Worm (Caenorhabditis elegans): ENCODE data around the gene dmd-6.

Gene dmd-6

DNA sequence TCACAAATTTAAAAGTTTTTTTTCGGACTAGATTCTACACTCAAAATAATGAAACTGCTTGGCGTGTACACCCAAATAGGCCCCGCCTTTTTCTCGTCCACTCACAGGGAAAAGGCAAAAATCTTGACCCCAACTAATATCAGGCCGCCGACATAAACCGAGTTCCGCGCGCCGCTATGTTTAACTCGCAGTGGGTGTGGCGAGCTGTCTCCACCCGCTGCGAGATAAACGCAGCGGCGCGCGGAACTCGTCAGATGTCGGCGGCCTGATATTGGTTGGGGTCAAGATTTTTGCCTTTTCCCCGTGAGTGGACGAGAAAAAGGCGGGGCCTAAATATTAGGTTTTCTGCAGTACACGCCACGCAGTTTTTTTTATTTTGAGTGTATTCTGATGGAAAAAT lies 31.7 kb downstream of the dmd-6 start:
- TF ChIP-seq snpc-4 (GFP tag; optimal IDR thresholded peaks at IDR 0.05) = peak; percentile 71
- TF ChIP-seq snpc-4 (tag; optimal IDR thresholded peaks at IDR 0.05) = peak in 3 of 4 experiments; percentile 56 to 94 (median 71)
- TF ChIP-seq attf-6 (GFP tag; IDR thresholded peaks at IDR 0.05) = peak; percentile 75

DNA sequence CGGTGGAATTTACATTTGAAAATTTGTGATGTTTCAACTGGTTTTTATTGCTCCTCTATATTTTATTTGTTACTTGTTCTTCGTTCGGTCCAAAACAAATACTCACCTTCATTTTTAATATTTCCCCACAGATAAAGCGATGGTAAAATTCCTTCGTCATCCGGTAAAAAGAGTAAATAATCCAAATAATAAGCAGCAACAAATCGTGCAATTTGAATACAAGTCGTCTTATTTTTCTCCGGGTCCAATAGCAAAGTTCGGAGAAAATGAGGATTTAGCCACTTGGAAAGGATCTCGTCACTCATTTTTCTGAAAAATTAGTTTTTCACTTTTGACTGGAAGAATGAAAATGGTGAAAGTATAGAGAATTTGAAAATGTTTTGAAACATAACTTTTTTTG lies 36.7 kb downstream of the dmd-6 start, which contains the start of gene talp-3:
talp-3 (minus strand) TSS at position 315 of the 400 bp plus-strand sequence.
- TF ChIP-seq ztf-3 (GFP tag; optimal IDR thresholded peaks at IDR 0.05) (no peak), ZK185.1 (tag; optimal IDR thresholded peaks at IDR 0.05; ENCODE audit: poor library complexity, severe bottlenecking) (no peak), attf-6 (GFP tag; IDR thresholded peaks at IDR 0.05) (peak; percentile 74; the same call in 1 of the 2 replicates)

DNA sequence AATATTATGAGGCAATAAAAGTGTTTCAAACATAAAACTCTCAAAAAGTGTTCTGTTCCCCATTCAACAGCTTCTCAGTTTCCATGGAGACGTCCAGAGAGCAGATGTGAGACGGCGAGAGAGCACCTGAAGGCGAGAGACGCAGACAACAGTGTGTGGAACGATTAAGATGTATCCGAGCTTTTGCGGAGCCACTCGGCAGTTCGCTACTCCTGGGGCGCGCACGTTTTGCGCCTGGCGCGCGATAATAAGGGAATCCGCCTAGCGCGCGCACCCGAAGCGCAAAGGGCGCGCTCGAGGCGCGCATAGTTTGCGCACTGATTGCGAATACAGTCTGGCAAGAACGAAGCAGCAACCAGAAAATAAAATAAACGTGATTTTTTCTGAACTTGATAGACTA lies 38.3 kb downstream of the dmd-6 start:
- peak; percentile 63; the same call in 1 of the 2 replicates for TF ChIP-seq attf-6 (GFP tag; IDR thresholded peaks at IDR 0.05)
- TF ChIP-seq egrh-3 (GFP tag; IDR thresholded peaks at IDR 0.05) = peak; percentile 37; the same call in 1 of the 2 replicates

DNA sequence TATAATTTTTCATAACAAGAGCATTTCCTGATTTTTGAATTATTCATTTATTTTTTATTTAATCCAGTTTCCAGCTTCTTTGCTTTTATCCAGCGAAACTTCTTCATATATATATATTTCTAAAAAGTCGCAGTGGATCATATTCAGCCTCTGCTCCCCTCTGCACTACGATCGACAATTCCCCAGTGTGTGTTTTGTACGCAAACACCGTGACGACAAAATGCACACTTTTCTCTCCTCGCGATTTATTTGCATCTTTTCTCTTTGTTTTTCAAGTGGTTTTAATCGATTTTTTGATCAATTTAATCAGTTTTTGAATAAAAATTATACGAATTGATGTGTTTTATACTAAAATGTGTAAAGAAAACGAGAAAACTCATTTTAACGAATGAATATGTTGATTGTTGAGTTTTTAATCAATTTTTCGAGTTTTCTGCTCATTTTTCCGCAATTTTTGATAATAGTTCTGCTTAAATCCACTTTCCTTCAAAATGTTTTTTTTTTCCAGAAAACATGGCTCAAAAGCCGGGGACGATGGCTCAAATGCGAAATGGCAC lies 40.2 kb downstream of the dmd-6 start, which contains the start of gene Y57G11C.33:
Y57G11C.33 (plus strand) TSS at position 507 of the 557 bp plus-strand sequence.
- TF ChIP-seq ztf-26 (tag; optimal IDR thresholded peaks at IDR 0.05) (no peak), attf-6 (GFP tag; IDR thresholded peaks at IDR 0.05) (peak; percentile 82), snpc-1.3 (tag; optimal IDR thresholded peaks at IDR 0.05; ENCODE audit: insufficient read depth) (peak; percentile 38), cebp-2 (GFP tag; IDR thresholded peaks at IDR 0.05) (no peak), nfya-2 (GFP tag; IDR thresholded peaks at IDR 0.05) (no peak), Y67H2A.10 (GFP tag; conservative IDR thresholded peaks at IDR 0.05) (no peak), hmg-1.2 (GFP tag; IDR thresholded peaks at IDR 0.05) (peak; percentile 22; the same call in 1 of the 2 replicates), K11D2.4 (GFP tag; IDR thresholded peaks at IDR 0.05) (no peak), tbp1 (GFP tag; optimal IDR thresholded peaks at IDR 0.05) (peak; percentile 46), mes-4 (tag; optimal IDR thresholded peaks at IDR 0.05) (no peak), snpc-4 (GFP tag; optimal IDR thresholded peaks at IDR 0.05) (peak; percentile 85), snpc-4 (tag; optimal IDR thresholded peaks at IDR 0.05) (peak in 3 of 4 experiments; percentile 89 to 91 (median 89))

DNA sequence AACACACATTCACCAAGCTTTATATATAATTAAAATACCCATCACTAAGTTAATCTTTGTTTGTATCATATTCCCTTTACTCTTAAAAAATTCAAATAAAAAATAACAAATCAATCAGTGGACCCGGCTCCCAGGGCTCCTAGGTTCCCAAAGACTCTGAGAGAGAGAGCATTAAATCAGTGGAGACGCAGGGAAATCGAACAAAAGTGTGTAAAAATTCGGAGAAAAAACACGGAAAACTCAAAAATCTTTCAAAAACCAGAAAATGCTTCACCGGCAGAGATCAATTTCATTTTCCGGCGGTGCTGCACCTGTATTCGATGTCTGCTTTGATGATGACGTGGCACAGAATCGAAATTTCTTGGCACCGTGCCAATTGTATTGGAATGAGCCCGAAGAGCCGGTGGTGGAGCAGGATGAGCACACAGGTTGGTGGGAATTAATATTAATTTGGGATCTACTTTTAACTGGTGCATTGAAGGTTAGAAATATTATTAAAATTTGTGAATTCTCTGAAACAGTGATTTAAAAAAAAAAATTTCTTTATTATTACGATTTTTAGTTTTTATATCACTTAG lies 41.7 kb downstream of the dmd-6 start, which contains the start of gene anoh-2:
anoh-2 (plus strand) TSS at position 255 of the 578 bp plus-strand sequence.
- TF ChIP-seq attf-5 (GFP tag; optimal IDR thresholded peaks at IDR 0.05) = no peak
- TF ChIP-seq xnd-1 (tag; optimal IDR thresholded peaks at IDR 0.05) = peak; percentile 2
- TF ChIP-seq ztf-26 (tag; optimal IDR thresholded peaks at IDR 0.05) = no peak
- no peak for TF ChIP-seq efl-1 (GFP tag; optimal IDR thresholded peaks at IDR 0.05)
- no peak for TF ChIP-seq K12H6.12 (tag; optimal IDR thresholded peaks at IDR 0.05)
- peak; percentile 94 for TF ChIP-seq attf-6 (GFP tag; IDR thresholded peaks at IDR 0.05)
- peak; percentile 39 for TF ChIP-seq hmg-1.2 (GFP tag; IDR thresholded peaks at IDR 0.05)
- no peak for TF ChIP-seq gei-17 (GFP tag; optimal IDR thresholded peaks at IDR 0.05)
- TF ChIP-seq D2030.7 (GFP tag; IDR thresholded peaks at IDR 0.05) = peak; percentile 30; the same call in 1 of the 2 replicates
- TF ChIP-seq mxl-1 (tag; optimal IDR thresholded peaks at IDR 0.05) = no peak
- no peak for TF ChIP-seq ccch-3 (GFP tag; optimal IDR thresholded peaks at IDR 0.05)
- peak; percentile 59 for TF ChIP-seq hrde-1 (tag; optimal IDR thresholded peaks at IDR 0.05; ENCODE audit: borderline replicate concordance)
- TF ChIP-seq Y79H2A.3 (GFP tag; conservative IDR thresholded peaks at IDR 0.05) = 0 out of 2 replicates have a peak, but pooled peaks have one; percentile 27
- TF ChIP-seq die-1 (tag; optimal IDR thresholded peaks at IDR 0.05) = peak; percentile 29
- peak; percentile 47 for TF ChIP-seq F10E7.11 (tag; optimal IDR thresholded peaks at IDR 0.05)
- no peak for TF ChIP-seq T26A5.8 (tag; optimal IDR thresholded peaks at IDR 0.05)
- peak; percentile 81 for TF ChIP-seq B0336.3 (GFP tag; IDR thresholded peaks at IDR 0.05)
- peak; percentile 54 for TF ChIP-seq snpc-4 (GFP tag; optimal IDR thresholded peaks at IDR 0.05)
- peak in 3 of 4 experiments; percentile 10 to 94 (median 16) for TF ChIP-seq snpc-4 (tag; optimal IDR thresholded peaks at IDR 0.05)
- TF ChIP-seq tbp1 (GFP tag; optimal IDR thresholded peaks at IDR 0.05) = peak; percentile 49
- TF ChIP-seq pbrm-1 (GFP tag; IDR thresholded peaks at IDR 0.05) = peak; percentile 57; the same call in 1 of the 2 replicates
- TF ChIP-seq unc-62 (GFP tag; optimal IDR thresholded peaks at IDR 0.05) = no peak
- no peak for TF ChIP-seq F57C9.4 (tag; optimal IDR thresholded peaks at IDR 0.05)
- TF ChIP-seq B0261.1 (tag; optimal IDR thresholded peaks at IDR 0.05) = no peak
- peak; percentile 54 for TF ChIP-seq madf-6 (GFP tag; IDR thresholded peaks at IDR 0.05)
- peak; percentile 28 for TF ChIP-seq ztf-18 (tag; optimal IDR thresholded peaks at IDR 0.05)
- peak; percentile 40 for TF ChIP-seq athp-1 (tag; optimal IDR thresholded peaks at IDR 0.05)
- TF ChIP-seq mcd-1 (GFP tag; IDR thresholded peaks at IDR 0.05) = 0 out of 2 replicates have a peak, but pooled peaks have one; percentile 21
- 0 out of 2 replicates have a peak, but pooled peaks have one; percentile 51 for TF ChIP-seq Y53G8AR.9 (GFP tag; conservative IDR thresholded peaks at IDR 0.05)

Measured in whole organism, young adult.